Worm (Caenorhabditis elegans): ENCODE results near the gene nhr-152.

The nhr-152 gene

DNA sequence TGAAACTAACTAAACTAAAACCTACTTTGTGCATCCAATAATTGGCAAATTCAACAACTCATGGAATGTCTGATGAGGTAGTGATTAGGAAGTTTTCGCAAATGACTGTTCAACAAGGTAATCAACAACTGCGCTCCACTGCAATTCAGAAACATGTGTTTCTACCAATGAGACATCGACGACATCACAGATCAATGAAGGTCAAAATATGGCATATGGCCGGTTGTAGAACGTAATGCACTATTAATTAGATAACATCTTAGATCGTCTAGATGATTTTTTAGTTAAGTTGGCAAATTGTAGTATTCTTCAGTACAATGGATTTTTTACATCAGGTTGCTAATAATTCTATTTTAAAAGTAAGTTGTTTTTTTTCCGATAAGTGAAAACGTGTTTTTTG lies at the start of gene nhr-152, which contains the start of gene nhr-94:
TSS of gene nhr-152 (plus strand) at position 162 of the 400 bp plus-strand sequence.
TSS of gene nhr-94 (minus strand) at position 147 of the 400 bp plus-strand sequence.
- TF ChIP-seq pes-1 (GFP tag; IDR thresholded peaks at IDR 0.05) (no peak), F13C5.2 (tag; optimal IDR thresholded peaks at IDR 0.05) (no peak), ceh-36 (tag; optimal IDR thresholded peaks at IDR 0.05) (no peak), scrt-1 (GFP tag; IDR thresholded peaks at IDR 0.05) (no peak), hmbx-1 (tag; optimal IDR thresholded peaks at IDR 0.05) (no peak), B0310.2 (tag; optimal IDR thresholded peaks at IDR 0.05) (no peak), hnd-1 (tag; optimal IDR thresholded peaks at IDR 0.05) (no peak), ets-7 (tag; optimal IDR thresholded peaks at IDR 0.05) (no peak)

DNA sequence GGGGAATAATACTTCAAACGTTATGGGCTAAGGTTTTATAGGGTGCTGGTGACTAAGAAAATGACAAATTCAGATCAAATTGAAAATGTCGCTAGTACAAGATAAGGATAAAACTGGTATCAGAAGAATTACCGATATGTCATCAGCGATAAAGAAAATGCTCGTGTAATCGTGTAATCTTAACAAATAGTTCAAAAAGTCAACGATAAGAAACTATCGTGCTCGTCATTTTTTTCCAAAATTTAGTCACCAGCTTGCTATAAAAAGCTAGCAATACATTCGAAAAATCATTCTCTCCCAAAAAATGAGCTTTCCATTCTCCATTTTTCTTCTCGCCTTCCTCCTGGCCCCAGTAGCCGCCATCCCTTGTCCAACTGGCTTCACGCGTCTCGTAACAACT lies 48.3 kb upstream of the nhr-152 start, which contains the start of gene clec-45:
TSS of gene clec-45 (plus strand) at position 301 of the 400 bp plus-strand sequence.
- TF ChIP-seq pes-1 (GFP tag; IDR thresholded peaks at IDR 0.05), result no peak
- TF ChIP-seq ets-7 (tag; optimal IDR thresholded peaks at IDR 0.05), result no peak
- no peak for TF ChIP-seq B0310.2 (tag; optimal IDR thresholded peaks at IDR 0.05)

- TF ChIP-seq ets-7 (tag; optimal IDR thresholded peaks at IDR 0.05) (no peak), ama-1 (optimal IDR thresholded peaks at IDR 0.05) (no peak), hmbx-1 (tag; optimal IDR thresholded peaks at IDR 0.05) (no peak), hmg-4 (GFP tag; optimal IDR thresholded peaks at IDR 0.05) (no peak), tra-4 (tag; optimal IDR thresholded peaks at IDR 0.05) (no peak), scrt-1 (GFP tag; IDR thresholded peaks at IDR 0.05) (no peak), tbx-37 (GFP tag; conservative IDR thresholded peaks at IDR 0.05) (no peak), ceh-36 (tag; optimal IDR thresholded peaks at IDR 0.05) (no peak), hnd-1 (tag; optimal IDR thresholded peaks at IDR 0.05) (no peak), F13C5.2 (tag; optimal IDR thresholded peaks at IDR 0.05) (no peak)
Measured at ce11 chrV:7639356-7639755, 46.8 kb upstream of the nhr-152 start.

DNA sequence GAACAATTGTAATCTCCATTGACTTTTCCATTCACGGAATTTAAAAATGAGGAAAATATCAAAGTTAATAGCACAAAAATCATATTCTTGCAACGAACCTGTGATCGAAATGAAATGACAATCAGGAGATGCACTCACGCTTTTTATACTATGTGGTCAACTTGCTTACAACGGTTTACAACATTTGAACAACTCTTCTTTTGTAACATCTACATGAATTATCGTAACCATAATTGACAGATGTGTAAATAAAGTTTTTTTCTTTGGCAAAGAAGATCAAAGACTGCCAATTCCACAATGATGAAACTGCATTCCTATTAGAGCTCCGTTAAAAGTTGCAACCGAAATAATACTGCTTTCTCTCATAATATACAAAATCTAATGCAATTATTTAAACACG lies 46.4 kb upstream of the nhr-152 start, which contains the start of gene F07C4.10:
TSS of gene F07C4.10 (minus strand) at position 101 of the 400 bp plus-strand sequence.
- no peak for TF ChIP-seq hmbx-1 (tag; optimal IDR thresholded peaks at IDR 0.05)
- TF ChIP-seq B0310.2 (tag; optimal IDR thresholded peaks at IDR 0.05), result no peak
- no peak for TF ChIP-seq pes-1 (GFP tag; IDR thresholded peaks at IDR 0.05)
- no peak for TF ChIP-seq ets-7 (tag; optimal IDR thresholded peaks at IDR 0.05)
- no peak for TF ChIP-seq hnd-1 (tag; optimal IDR thresholded peaks at IDR 0.05)
- no peak for TF ChIP-seq tbx-37 (GFP tag; conservative IDR thresholded peaks at IDR 0.05)
- TF ChIP-seq ceh-36 (tag; optimal IDR thresholded peaks at IDR 0.05), result no peak
- no peak for TF ChIP-seq hmg-4 (GFP tag; optimal IDR thresholded peaks at IDR 0.05)
- TF ChIP-seq tra-4 (tag; optimal IDR thresholded peaks at IDR 0.05), result no peak

- TF ChIP-seq scrt-1 (GFP tag; IDR thresholded peaks at IDR 0.05), result no peak
- no peak for TF ChIP-seq hmg-4 (GFP tag; optimal IDR thresholded peaks at IDR 0.05)
- TF ChIP-seq ets-7 (tag; optimal IDR thresholded peaks at IDR 0.05), result no peak
- TF ChIP-seq flt-1 (GFP tag; IDR thresholded peaks at IDR 0.05), result no peak
- no peak for TF ChIP-seq hnd-1 (tag; optimal IDR thresholded peaks at IDR 0.05)
- TF ChIP-seq hmbx-1 (tag; optimal IDR thresholded peaks at IDR 0.05), result no peak
- no peak for TF ChIP-seq aly-1 (tag; optimal IDR thresholded peaks at IDR 0.05)
- no peak for TF ChIP-seq ceh-13 (GFP tag; optimal IDR thresholded peaks at IDR 0.05)
- TF ChIP-seq sea-1 (GFP tag; conservative IDR thresholded peaks at IDR 0.05), result no peak
- TF ChIP-seq F13C5.2 (tag; optimal IDR thresholded peaks at IDR 0.05), result no peak
- no peak for TF ChIP-seq ceh-36 (tag; optimal IDR thresholded peaks at IDR 0.05)
- TF ChIP-seq tbx-11 (GFP tag; IDR thresholded peaks at IDR 0.05), result no peak
- TF ChIP-seq B0310.2 (tag; optimal IDR thresholded peaks at IDR 0.05), result no peak
- TF ChIP-seq pes-1 (GFP tag; IDR thresholded peaks at IDR 0.05), result no peak
- TF ChIP-seq tra-4 (tag; optimal IDR thresholded peaks at IDR 0.05), result no peak
- TF ChIP-seq tbx-37 (GFP tag; conservative IDR thresholded peaks at IDR 0.05), result no peak
Measured at ce11 chrV:7641718-7642117, 44.4 kb upstream of the nhr-152 start.

ce11 chrV:7643416-7643815 lies 42.7 kb upstream of the nhr-152 start, which contains the start of gene F07C4.11:
Gene F07C4.11, minus strand, starts transcription at chrV:7643516.
- TF ChIP-seq tra-4 (tag; optimal IDR thresholded peaks at IDR 0.05) (no peak), F13C5.2 (tag; optimal IDR thresholded peaks at IDR 0.05) (no peak), aly-1 (tag; optimal IDR thresholded peaks at IDR 0.05) (no peak), flt-1 (GFP tag; IDR thresholded peaks at IDR 0.05) (no peak)

- no peak for TF ChIP-seq hnd-1 (tag; optimal IDR thresholded peaks at IDR 0.05)
- TF ChIP-seq scrt-1 (GFP tag; IDR thresholded peaks at IDR 0.05), result no peak
- no peak for TF ChIP-seq sea-1 (GFP tag; conservative IDR thresholded peaks at IDR 0.05)
- no peak for TF ChIP-seq B0310.2 (tag; optimal IDR thresholded peaks at IDR 0.05)
- TF ChIP-seq ceh-36 (tag; optimal IDR thresholded peaks at IDR 0.05), result no peak
- TF ChIP-seq tbx-37 (GFP tag; conservative IDR thresholded peaks at IDR 0.05), result no peak
- no peak for TF ChIP-seq tra-4 (tag; optimal IDR thresholded peaks at IDR 0.05)
- TF ChIP-seq ceh-13 (GFP tag; optimal IDR thresholded peaks at IDR 0.05), result no peak
- no peak for TF ChIP-seq hmg-4 (GFP tag; optimal IDR thresholded peaks at IDR 0.05)
Measured at ce11 chrV:7645454-7645853, 40.7 kb upstream of the nhr-152 start, which contains the start of gene str-47. Gene str-47, plus strand, starts transcription at chrV:7645754.

DNA sequence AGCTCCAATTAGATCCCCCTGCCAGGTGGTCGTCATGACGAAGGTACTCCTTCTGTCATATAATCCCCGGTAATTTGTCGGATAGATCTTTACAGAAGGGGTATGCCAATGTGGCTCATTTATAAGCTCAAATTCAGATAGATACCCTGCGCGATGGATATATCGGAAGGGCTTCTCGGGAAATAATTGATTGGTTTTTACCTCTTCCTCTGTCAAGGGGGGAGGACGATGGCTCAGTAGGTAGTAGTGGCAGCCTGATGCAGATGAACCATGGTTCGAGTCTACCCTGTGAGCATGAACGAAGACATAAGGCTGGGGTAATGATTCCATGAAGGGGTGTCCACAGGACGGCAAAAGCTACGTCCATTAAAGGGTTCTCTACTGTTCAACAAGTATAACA lies 39.0 kb upstream of the nhr-152 start:
- TF ChIP-seq B0310.2 (tag; optimal IDR thresholded peaks at IDR 0.05), result no peak
- no peak for TF ChIP-seq hmg-4 (GFP tag; optimal IDR thresholded peaks at IDR 0.05)
- TF ChIP-seq tra-4 (tag; optimal IDR thresholded peaks at IDR 0.05), result no peak
- TF ChIP-seq F13C5.2 (tag; optimal IDR thresholded peaks at IDR 0.05), result no peak
- TF ChIP-seq flt-1 (GFP tag; IDR thresholded peaks at IDR 0.05), result no peak
- no peak for TF ChIP-seq ets-7 (tag; optimal IDR thresholded peaks at IDR 0.05)
- no peak for TF ChIP-seq hmbx-1 (tag; optimal IDR thresholded peaks at IDR 0.05)
- no peak for TF ChIP-seq aly-1 (tag; optimal IDR thresholded peaks at IDR 0.05)
- TF ChIP-seq tbx-11 (GFP tag; IDR thresholded peaks at IDR 0.05), result no peak
- no peak for TF ChIP-seq scrt-1 (GFP tag; IDR thresholded peaks at IDR 0.05)
- TF ChIP-seq hnd-1 (tag; optimal IDR thresholded peaks at IDR 0.05), result no peak
- TF ChIP-seq ama-1 (optimal IDR thresholded peaks at IDR 0.05), result no peak
- no peak for TF ChIP-seq ceh-13 (GFP tag; optimal IDR thresholded peaks at IDR 0.05)

All from whole organism, early embryonic.